Fruit fly (Drosophila melanogaster) whole organism, embryonic: Measurements from ENCODE around the gene CG43291.
A peak's percentile ranks its signal among the peaks of the same experiment; 100 is the strongest.

ENCODE experiments used
- Blimp-1 ChIP-seq: fragments of 200-800 bp; sonication (Bioruptor generic); optimal IDR thresholded peaks from 3 replicates; lab custom pipeline; 2018; ENCODE audit warnings: missing biosample characterization, missing genetic modification characterization, mild to moderate bottlenecking, moderate library complexity, missing genetic modification reagents
- CG12104 ChIP-seq: fragments of 200-800 bp; sonication (Bioruptor generic); optimal IDR thresholded peaks from 3 replicates; lab custom pipeline; 2016; ENCODE audit warnings: missing biosample characterization, missing genetic modification characterization
- CG12155 ChIP-seq: fragments of 200-800 bp; sonication (Bioruptor generic); optimal IDR thresholded peaks from 3 replicates; lab custom pipeline; 2016; ENCODE audit warnings: missing biosample characterization, missing genetic modification characterization
- CG1233 ChIP-seq: fragments of 200-800 bp; sonication (Bioruptor generic); optimal IDR thresholded peaks from 4 replicates; lab custom pipeline; 2018; ENCODE audit warnings: missing biosample characterization, mild to moderate bottlenecking, missing genetic modification characterization
- CG12769 ChIP-seq: fragments of 200-800 bp; sonication (Bioruptor generic); optimal IDR thresholded peaks from 2 replicates; lab custom pipeline; 2019; ENCODE audit warnings: missing biosample characterization, mild to moderate bottlenecking, missing genetic modification characterization, moderate library complexity
- CG15269 ChIP-seq: fragments of 200-800 bp; sonication (Bioruptor generic); optimal IDR thresholded peaks from 2 replicates; lab custom pipeline; 2018; ENCODE audit warnings: missing biosample characterization, mild to moderate bottlenecking, missing genetic modification characterization, moderate library complexity
- CG17186 ChIP-seq: fragments of 200-800 bp; sonication (Bioruptor generic); optimal IDR thresholded peaks from 3 replicates; lab custom pipeline; 2017; ENCODE audit warnings: missing biosample characterization, missing genetic modification reagents, missing genetic modification characterization
- CG1832 ChIP-seq: fragments of 200-800 bp; sonication (Bioruptor generic); optimal IDR thresholded peaks from 2 replicates; lab custom pipeline; 2017; ENCODE audit warnings: missing biosample characterization, mild to moderate bottlenecking, missing genetic modification characterization, inconsistent platforms
- CG2129 ChIP-seq: fragments of 200-800 bp; sonication (Bioruptor generic); IDR thresholded peaks from 2 replicates; pipeline ENCODE4 v1.3.6; 2022; ENCODE audit warnings: missing biosample characterization, missing genetic modification characterization; ENCODE audit not compliant: partially characterized antibody
- CG30431 ChIP-seq: fragments of 200-800 bp; sonication (Bioruptor generic); optimal IDR thresholded peaks from 2 replicates; lab custom pipeline; 2017; ENCODE audit warnings: missing biosample characterization, missing genetic modification characterization
- CG3065 ChIP-seq: fragments of 200-800 bp; sonication (Bioruptor generic); optimal IDR thresholded peaks from 2 replicates; lab custom pipeline; 2016; ENCODE audit warnings: missing biosample characterization, missing genetic modification characterization
- CG32772 ChIP-seq: fragments of 200-800 bp; sonication (Bioruptor generic); IDR thresholded peaks from 2 replicates; pipeline ENCODE4 v1.3.6; 2022; ENCODE audit warnings: missing biosample characterization, missing genetic modification characterization
- CG34376 ChIP-seq: fragments of 200-800 bp; sonication (Bioruptor generic); optimal IDR thresholded peaks from 2 replicates; lab custom pipeline; 2018; ENCODE audit warnings: missing biosample characterization, mild to moderate bottlenecking, missing genetic modification characterization
- CG3838 ChIP-seq: fragments of 200-800 bp; sonication (Bioruptor generic); optimal IDR thresholded peaks from 3 replicates; lab custom pipeline; 2016; ENCODE audit warnings: missing biosample characterization, missing genetic modification characterization
- CG3995 ChIP-seq: fragments of 200-800 bp; sonication (Bioruptor generic); optimal IDR thresholded peaks from 3 replicates; lab custom pipeline; 2016; ENCODE audit warnings: missing biosample characterization, missing genetic modification characterization
- CG8478 ChIP-seq: fragments of >200 bp; optimal IDR thresholded peaks from 2 replicates; lab custom pipeline; 2018
- CG8924 ChIP-seq: fragments of 200-800 bp; optimal IDR thresholded peaks from 3 replicates; lab custom pipeline; 2019; ENCODE audit warnings: missing biosample characterization, mild to moderate bottlenecking, missing genetic modification characterization, moderate library complexity
- D ChIP-seq, 2 experiments: fragments of 200-800 bp in 1 of 2; fragments of >200 bp in 1 of 2; sonication (Bioruptor generic) in 1 of 2; optimal IDR thresholded peaks; 2 replicates in 1 of 2; 3 replicates in 1 of 2; lab custom pipeline; 2017; ENCODE audit warnings: mild to moderate bottlenecking in 1 of 2, missing biosample characterization in 1 of 2, missing genetic modification characterization in 1 of 2, missing genetic modification reagents in 1 of 2
- Dad ChIP-seq: fragments of 200-800 bp; sonication (Bioruptor generic); optimal IDR thresholded peaks from 3 replicates; lab custom pipeline; 2016; ENCODE audit warnings: missing biosample characterization, missing genetic modification characterization
- Dbx ChIP-seq: fragments of 200-800 bp; sonication (Bioruptor generic); IDR thresholded peaks from 3 replicates; pipeline ENCODE4 v1.3.6; 2022; ENCODE audit warnings: missing biosample characterization, missing genetic modification characterization
- Ets97D ChIP-seq: fragments of 200-800 bp; sonication (Bioruptor generic); optimal IDR thresholded peaks from 3 replicates; lab custom pipeline; 2016; ENCODE audit warnings: missing biosample characterization, missing genetic modification characterization
- Hmr ChIP-seq: fragments of 200-800 bp; sonication (Bioruptor generic); optimal IDR thresholded peaks from 3 replicates; lab custom pipeline; 2017; ENCODE audit warnings: mild to moderate bottlenecking, missing biosample characterization, missing genetic modification reagents, missing genetic modification characterization
- Hr51 ChIP-seq, 2 experiments: fragments of 200-800 bp; sonication (Bioruptor generic); optimal IDR thresholded peaks; 2 replicates in 1 of 2; 3 replicates in 1 of 2; lab custom pipeline; 2016 to 2018; ENCODE audit warnings: missing biosample characterization in 2 of 2, missing genetic modification characterization in 2 of 2, mild to moderate bottlenecking in 1 of 2, moderate library complexity in 1 of 2
- MBD-R2 ChIP-seq: fragments of 200-800 bp; sonication (Bioruptor generic); IDR thresholded peaks from 2 replicates; pipeline ENCODE4 v1.3.6; 2022; ENCODE audit warnings: missing biosample characterization, missing genetic modification characterization
- Ptx1 ChIP-seq: fragments of 200-800 bp; sonication (Bioruptor generic); IDR thresholded peaks from 2 replicates; pipeline ENCODE4 v1.3.6; 2022; ENCODE audit warnings: missing biosample characterization, missing genetic modification characterization
- Rx ChIP-seq: fragments of 200-800 bp; sonication (Bioruptor generic); IDR thresholded peaks from 2 replicates; pipeline ENCODE4 v1.3.6; 2022; ENCODE audit warnings: missing biosample characterization, missing genetic modification characterization
- Scr ChIP-seq: fragments of 200-800 bp; sonication (Bioruptor generic); IDR thresholded peaks from 2 replicates; pipeline ENCODE4 v1.3.6; 2022; ENCODE audit warnings: missing biosample characterization, missing genetic modification characterization; ENCODE audit not compliant: partially characterized antibody
- Ssrp ChIP-seq: fragments of 200-800 bp; sonication (Bioruptor generic); optimal IDR thresholded peaks from 2 replicates; lab custom pipeline; 2018; ENCODE audit warnings: missing biosample characterization, mild to moderate bottlenecking, missing genetic modification characterization, moderate library complexity
- Stat92E ChIP-seq, 3 experiments: fragments of >200 bp in 2 of 3; fragments of 200-800 bp in 1 of 3; sonication (Bioruptor generic) in 1 of 3; optimal IDR thresholded peaks; 2 replicates each; lab custom pipeline; 2017 to 2019; ENCODE audit warnings: missing biosample characterization in 3 of 3, missing genetic modification characterization in 3 of 3, mild to moderate bottlenecking in 1 of 3, moderate library complexity in 1 of 3
- Xbp1 ChIP-seq: fragments of 200-800 bp; sonication (Bioruptor generic); optimal IDR thresholded peaks from 3 replicates; lab custom pipeline; 2016; ENCODE audit warnings: missing biosample characterization, mild to moderate bottlenecking, missing genetic modification characterization
- bowl ChIP-seq: fragments of 200-800 bp; sonication (Bioruptor generic); IDR thresholded peaks from 2 replicates; pipeline ENCODE4 v1.3.6; 2022; ENCODE audit warnings: missing biosample characterization, missing genetic modification characterization
- chif ChIP-seq, 2 experiments: fragments of 200-800 bp; sonication (Bioruptor generic); optimal IDR thresholded peaks; 3 replicates each; lab custom pipeline; 2016; ENCODE audit warnings: missing biosample characterization in 2 of 2, missing genetic modification characterization in 2 of 2
- ewg ChIP-seq: fragments of 200-800 bp; sonication (Bioruptor generic); optimal IDR thresholded peaks from 3 replicates; lab custom pipeline; 2017; ENCODE audit warnings: mild to moderate bottlenecking, missing biosample characterization, missing genetic modification reagents, missing genetic modification characterization
- fru ChIP-seq: fragments of >200 bp; optimal IDR thresholded peaks from 2 replicates; lab custom pipeline; 2017
- gce ChIP-seq: fragments of 200-800 bp; sonication (Bioruptor generic); IDR thresholded peaks from 3 replicates; pipeline ENCODE4 v1.3.6; 2022; ENCODE audit warnings: missing biosample characterization, missing genetic modification characterization
- her ChIP-seq: fragments of 200-800 bp; sonication (Bioruptor generic); optimal IDR thresholded peaks from 2 replicates; lab custom pipeline; 2016; ENCODE audit warnings: missing biosample characterization, missing genetic modification characterization
- luna ChIP-seq: fragments of 200-800 bp; sonication (Bioruptor generic); optimal IDR thresholded peaks from 2 replicates; lab custom pipeline; 2016; ENCODE audit warnings: missing biosample characterization, missing genetic modification characterization
- mam ChIP-seq: fragments of 200-800 bp; sonication (Bioruptor generic); optimal IDR thresholded peaks from 3 replicates; lab custom pipeline; 2016; ENCODE audit warnings: missing biosample characterization, missing genetic modification characterization
- mld ChIP-seq: fragments of 200-800 bp; sonication (Bioruptor generic); IDR thresholded peaks from 3 replicates; pipeline ENCODE4 v1.3.6; 2022; ENCODE audit warnings: missing biosample characterization, missing genetic modification characterization; ENCODE audit not compliant: partially characterized antibody
- nau ChIP-seq: fragments of 200-800 bp; sonication (Bioruptor generic); optimal IDR thresholded peaks from 3 replicates; lab custom pipeline; 2017; ENCODE audit warnings: missing biosample characterization, mild to moderate bottlenecking, missing genetic modification characterization, missing genetic modification reagents
- pb ChIP-seq: fragments of 200-800 bp; sonication (Bioruptor generic); optimal IDR thresholded peaks from 3 replicates; lab custom pipeline; 2016; ENCODE audit warnings: missing biosample characterization, missing genetic modification characterization
- pzg ChIP-seq: fragments of 200-800 bp; sonication (Bioruptor generic); optimal IDR thresholded peaks from 3 replicates; lab custom pipeline; 2018; ENCODE audit warnings: missing biosample characterization, mild to moderate bottlenecking, missing genetic modification characterization, moderate library complexity
- repo ChIP-seq: fragments of 200-800 bp; sonication (Bioruptor generic); optimal IDR thresholded peaks from 2 replicates; lab custom pipeline; 2016; ENCODE audit warnings: missing biosample characterization, missing genetic modification characterization
- rib ChIP-seq: fragments of 200-800 bp; sonication (Bioruptor generic); IDR thresholded peaks from 2 replicates; pipeline ENCODE4 v1.3.6; 2022; ENCODE audit warnings: missing biosample characterization, missing genetic modification characterization
- shn ChIP-seq: fragments of 200-800 bp; sonication (Bioruptor generic); optimal IDR thresholded peaks from 3 replicates; lab custom pipeline; 2016; ENCODE audit warnings: missing biosample characterization, missing genetic modification characterization
- sob ChIP-seq: fragments of 200-800 bp; sonication (Bioruptor generic); IDR thresholded peaks from 2 replicates; pipeline ENCODE4 v1.3.6; 2022; ENCODE audit warnings: missing biosample characterization, missing genetic modification characterization
- ssp ChIP-seq: fragments of 200-800 bp; sonication (Bioruptor generic); IDR thresholded peaks from 2 replicates; pipeline ENCODE4 v1.3.6; 2022; ENCODE audit warnings: missing biosample characterization, missing genetic modification characterization
- tio ChIP-seq: fragments of 200-800 bp; sonication (Bioruptor generic); optimal IDR thresholded peaks from 2 replicates; lab custom pipeline; 2017; ENCODE audit warnings: missing biosample characterization, missing genetic modification characterization, inconsistent platforms
- twi ChIP-seq: fragments of 200-800 bp; optimal IDR thresholded peaks from 2 replicates; lab custom pipeline; 2019; ENCODE audit warnings: missing biosample characterization, mild to moderate bottlenecking, missing genetic modification characterization, moderate library complexity
- tx ChIP-seq: fragments of 200-800 bp; sonication (Bioruptor generic); optimal IDR thresholded peaks from 2 replicates; lab custom pipeline; 2016; ENCODE audit warnings: missing biosample characterization, missing genetic modification characterization

Gene CG43291

DNA sequence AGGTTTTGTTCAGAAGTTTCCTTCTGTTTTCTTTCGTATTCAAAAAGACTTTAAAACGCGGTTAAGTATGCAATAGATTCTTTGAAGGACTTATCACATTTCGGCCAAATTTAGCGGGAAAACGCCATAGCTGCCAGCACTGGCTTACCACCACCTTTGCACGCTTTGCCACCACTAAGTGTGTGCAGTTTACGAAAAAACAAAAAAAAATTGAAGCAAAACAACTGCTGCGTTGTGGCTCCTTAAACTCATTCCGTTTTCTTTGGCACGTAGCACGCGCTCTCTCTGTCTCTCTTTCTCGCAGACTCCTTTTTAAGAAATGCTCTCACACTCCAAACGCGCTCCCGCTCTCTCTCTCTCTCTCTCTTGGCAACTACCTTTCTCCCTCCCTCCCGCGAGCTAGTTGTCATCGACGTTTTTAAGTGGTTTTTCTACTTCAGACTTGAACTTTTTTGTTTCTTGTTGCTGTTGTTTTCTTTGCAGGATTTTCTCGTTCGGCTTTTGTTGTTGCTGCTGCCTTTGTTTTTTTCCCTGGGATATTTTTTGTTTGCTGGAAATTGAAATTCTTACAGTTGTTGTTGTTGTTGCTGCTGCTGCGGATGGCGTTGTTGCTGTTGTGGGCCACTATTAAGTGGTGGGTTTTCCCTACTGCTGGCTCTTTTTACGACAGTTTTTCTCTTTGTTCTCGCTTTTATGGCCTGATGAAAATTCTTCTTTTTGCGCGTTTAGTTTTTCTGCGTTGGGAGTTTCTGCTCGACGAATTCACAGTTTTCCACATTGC, 34.2 kb upstream of the CG43291 start (continued):
- no peak for TF ChIP-seq CG12769 (tag; lab: Kevin White, UChicago)
- no peak for TF ChIP-seq Rx
- TF ChIP-seq CG34376 (GFP tag; lab: Kevin White, UChicago), result no peak
- TF ChIP-seq tx (GFP tag; lab: Kevin White, UChicago), result no peak
- TF ChIP-seq CG17186 (GFP tag; lab: Kevin White, UChicago), result no peak
- peak; percentile 81 for TF ChIP-seq CG32772 (GFP tag; lab: Robert Waterston, UW)
- no peak for TF ChIP-seq CG3838 (GFP tag; lab: Kevin White, UChicago)
- TF ChIP-seq mld (GFP tag; lab: Robert Waterston, UW), result no peak
- no peak for TF ChIP-seq Ptx1 (GFP tag; lab: Robert Waterston, UW)
- TF ChIP-seq chif (GFP tag; optimal IDR thresholded peaks at IDR 0.05; lab: Kevin White, UChicago), result no peak
- no peak for TF ChIP-seq Hmr (GFP tag; lab: Kevin White, UChicago)
- TF ChIP-seq D (optimal IDR thresholded peaks at IDR 0.05; lab: Kevin White, UChicago), result no peak
- TF ChIP-seq D (GFP tag; optimal IDR thresholded peaks at IDR 0.05; lab: Kevin White, UChicago), result no peak
- no peak for TF ChIP-seq rib (GFP tag; lab: Robert Waterston, UW)
- TF ChIP-seq repo (GFP tag; lab: Kevin White, UChicago), result no peak
- no peak for TF ChIP-seq twi (tag; lab: Kevin White, UChicago)
- TF ChIP-seq Xbp1 (GFP tag; lab: Kevin White, UChicago), result peak; percentile 50
- no peak for TF ChIP-seq CG1233 (GFP tag; lab: Kevin White, UChicago)
- 0 out of 2 replicates have a peak, but pooled peaks have one; percentile 43 for TF ChIP-seq sob (GFP tag; lab: Robert Waterston, UW)
- TF ChIP-seq CG8924, result no peak
- no peak for TF ChIP-seq CG8478 (lab: Kevin White, UChicago)
- TF ChIP-seq Ssrp (tag; lab: Kevin White, UChicago), result peak; percentile 8
- no peak for TF ChIP-seq CG15269 (tag; lab: Kevin White, UChicago)
- TF ChIP-seq CG3065 (GFP tag; lab: Kevin White, UChicago), result no peak
- no peak for TF ChIP-seq CG3995
- no peak for TF ChIP-seq Blimp-1 (GFP tag; lab: Kevin White, UChicago)
- TF ChIP-seq ssp (GFP tag; lab: Robert Waterston, UW), result no peak
- no peak for TF ChIP-seq her
- TF ChIP-seq CG30431 (GFP tag; lab: Kevin White, UChicago), result no peak
- TF ChIP-seq shn (GFP tag; lab: Kevin White, UChicago), result peak; percentile 23
- no peak for TF ChIP-seq fru (lab: Kevin White, UChicago)
- no peak for TF ChIP-seq pzg
- TF ChIP-seq ewg (GFP tag; lab: Kevin White, UChicago), result no peak
- TF ChIP-seq bowl (GFP tag; lab: Robert Waterston, UW), result no peak
- TF ChIP-seq MBD-R2 (GFP tag; lab: Robert Waterston, UW), result no peak
- TF ChIP-seq Dad (GFP tag; lab: Kevin White, UChicago), result no peak
- 0 out of 3 replicates have a peak, but pooled peaks have one; percentile 18 for TF ChIP-seq Dbx (GFP tag; lab: Robert Waterston, UW)
- TF ChIP-seq CG12104 (GFP tag; lab: Kevin White, UChicago), result no peak
- no peak for TF ChIP-seq CG2129
- no peak for TF ChIP-seq Ets97D (GFP tag; lab: Kevin White, UChicago)
- TF ChIP-seq Stat92E (GFP tag; optimal IDR thresholded peaks at IDR 0.05; lab: Kevin White, UChicago), result no peak
- peak; percentile 86 for TF ChIP-seq CG1832 (GFP tag; lab: Kevin White, UChicago)
- no peak for TF ChIP-seq luna (GFP tag; lab: Kevin White, UChicago)
- no peak for TF ChIP-seq gce
- no peak for TF ChIP-seq CG12155 (GFP tag; lab: Kevin White, UChicago)
- TF ChIP-seq Scr (GFP tag; lab: Robert Waterston, UW), result no peak
- TF ChIP-seq mam (GFP tag; lab: Kevin White, UChicago), result peak; percentile 18
- no peak for TF ChIP-seq nau (GFP tag; lab: Kevin White, UChicago)
- no peak for TF ChIP-seq pb (GFP tag; lab: Kevin White, UChicago)
- no peak for TF ChIP-seq Hr51 (GFP tag; optimal IDR thresholded peaks at IDR 0.05; lab: Kevin White, UChicago)
- TF ChIP-seq tio (GFP tag; lab: Kevin White, UChicago), result no peak
